Fruit fly (Drosophila melanogaster): ENCODE data around the gene Cp36.

The Cp36 gene

DNA sequence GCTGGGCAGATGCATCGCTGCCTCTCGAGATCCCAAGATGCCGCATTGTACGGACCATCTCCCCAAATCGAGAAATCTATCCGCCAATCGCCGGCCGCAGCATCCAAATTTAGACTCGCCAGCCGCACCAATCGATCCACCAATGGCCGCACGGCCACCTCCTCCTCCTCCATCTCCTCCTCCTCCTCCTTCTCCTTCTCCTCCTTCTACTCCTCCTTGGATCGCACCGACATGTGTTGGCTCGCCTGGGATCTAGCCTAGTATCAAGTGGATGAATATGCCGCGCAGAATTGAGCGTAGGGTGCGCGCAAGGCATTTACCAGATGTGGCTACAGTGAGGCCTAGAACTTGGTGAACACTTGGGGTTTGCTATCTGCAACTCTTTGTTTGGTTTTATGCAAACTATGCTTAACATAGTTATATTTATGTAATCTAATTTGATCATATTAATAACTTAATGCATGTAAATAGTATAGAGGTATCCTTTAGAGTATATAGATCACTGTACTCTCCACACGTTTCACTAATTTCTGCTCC lies 24.0 kb upstream of the Cp36 start, which contains the start of gene org-1:
Gene org-1 (minus strand): TSS at position 51 of the 537 bp plus-strand sequence.
- TF ChIP-seq rgr (GFP tag; optimal IDR thresholded peaks at IDR 0.05) (peak; percentile 76), Dif (GFP tag; optimal IDR thresholded peaks at IDR 0.05; ENCODE audit: partially characterized antibody) (no peak), OdsH (GFP tag; optimal IDR thresholded peaks at IDR 0.05) (peak; percentile 69), Mio (GFP tag; optimal IDR thresholded peaks at IDR 0.05) (no peak), pan (optimal IDR thresholded peaks at IDR 0.05) (no peak), HLH106 (tag; optimal IDR thresholded peaks at IDR 0.05) (peak; percentile 77), Rel (GFP tag; optimal IDR thresholded peaks at IDR 0.05) (no peak), Rel (tag; optimal IDR thresholded peaks at IDR 0.05) (peak; percentile 19), usp (GFP tag; optimal IDR thresholded peaks at IDR 0.05) (no peak), tai (GFP tag; optimal IDR thresholded peaks at IDR 0.05) (peak; percentile 16), Vsx2 (GFP tag; optimal IDR thresholded peaks at IDR 0.05; ENCODE audit: partially characterized antibody) (no peak), Hr78 (GFP tag; optimal IDR thresholded peaks at IDR 0.05) (no peak), jim (GFP tag; optimal IDR thresholded peaks at IDR 0.05) (no peak), Sp1 (GFP tag; optimal IDR thresholded peaks at IDR 0.05) (peak; percentile 66), sv (GFP tag; optimal IDR thresholded peaks at IDR 0.05) (peak; percentile 79), dl (GFP tag; optimal IDR thresholded peaks at IDR 0.05; ENCODE audit: insufficient read depth in 1 of 2, partially characterized antibody in 2 of 2) (no peak), lola (GFP tag; optimal IDR thresholded peaks at IDR 0.05) (no peak), ey (GFP tag; optimal IDR thresholded peaks at IDR 0.05) (peak; percentile 74), fru (GFP tag; optimal IDR thresholded peaks at IDR 0.05) (peak; percentile 67), CG9705 (GFP tag; optimal IDR thresholded peaks at IDR 0.05) (peak; percentile 62), foxo (GFP tag; optimal IDR thresholded peaks at IDR 0.05) (peak in 1 of 2 experiments; percentile 81), Hnf4 (GFP tag; optimal IDR thresholded peaks at IDR 0.05) (peak; percentile 71), Abd-B (GFP tag; optimal IDR thresholded peaks at IDR 0.05) (no peak), psq (GFP tag; optimal IDR thresholded peaks at IDR 0.05) (peak; percentile 61), Hr83 (GFP tag; optimal IDR thresholded peaks at IDR 0.05; ENCODE audit: poor library complexity, severe bottlenecking) (no peak), woc (GFP tag; optimal IDR thresholded peaks at IDR 0.05) (peak; percentile 26), dsf (GFP tag; optimal IDR thresholded peaks at IDR 0.05; ENCODE audit: borderline replicate concordance) (no peak), br (GFP tag; optimal IDR thresholded peaks at IDR 0.05) (peak; percentile 60), CG32264 (GFP tag; optimal IDR thresholded peaks at IDR 0.05) (no peak), GATAd (GFP tag; optimal IDR thresholded peaks at IDR 0.05) (no peak), sage (GFP tag; optimal IDR thresholded peaks at IDR 0.05) (peak; percentile 43), Myc (optimal IDR thresholded peaks at IDR 0.05) (no peak), dmrt93B (GFP tag; optimal IDR thresholded peaks at IDR 0.05) (peak; percentile 56), h (GFP tag; optimal IDR thresholded peaks at IDR 0.05) (peak; percentile 77), brk (GFP tag; optimal IDR thresholded peaks at IDR 0.05) (peak; percentile 4)

DNA sequence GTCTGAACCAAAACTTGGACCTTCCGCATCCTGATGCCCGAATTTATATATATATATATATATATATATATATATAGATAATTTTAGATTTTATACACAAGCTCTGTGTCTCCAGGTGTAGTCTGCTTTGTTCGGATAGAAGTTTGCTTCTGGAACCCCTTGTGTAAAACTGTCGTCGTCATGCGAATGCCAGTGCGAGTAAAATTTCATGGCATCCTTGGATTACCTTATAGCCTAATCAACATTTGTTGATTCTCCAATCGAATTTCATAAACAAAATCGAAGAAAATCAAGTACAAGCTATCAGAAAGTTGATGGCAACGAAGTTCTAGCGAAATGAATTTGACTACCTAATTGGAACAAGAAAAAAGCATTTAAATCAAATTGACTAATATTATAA lies 21.6 kb upstream of the Cp36 start, which contains the start of gene CG32713:
Gene CG32713 (minus strand): TSS at position 101 of the 400 bp plus-strand sequence.
- TF ChIP-seq br (GFP tag; optimal IDR thresholded peaks at IDR 0.05) (no peak), dmrt93B (GFP tag; optimal IDR thresholded peaks at IDR 0.05) (no peak), CrebA (GFP tag; optimal IDR thresholded peaks at IDR 0.05; ENCODE audit: borderline replicate concordance) (no peak), Abd-B (GFP tag; optimal IDR thresholded peaks at IDR 0.05) (no peak), Hr83 (GFP tag; optimal IDR thresholded peaks at IDR 0.05; ENCODE audit: poor library complexity, severe bottlenecking) (no peak), sv (GFP tag; optimal IDR thresholded peaks at IDR 0.05) (no peak), Mio (GFP tag; optimal IDR thresholded peaks at IDR 0.05) (no peak), N (GFP tag; optimal IDR thresholded peaks at IDR 0.05) (no peak), pan (optimal IDR thresholded peaks at IDR 0.05) (no peak), Hr78 (GFP tag; optimal IDR thresholded peaks at IDR 0.05) (no peak), Sp1 (GFP tag; optimal IDR thresholded peaks at IDR 0.05) (no peak), h (GFP tag; optimal IDR thresholded peaks at IDR 0.05) (no peak), Hnf4 (GFP tag; optimal IDR thresholded peaks at IDR 0.05) (no peak), rgr (GFP tag; optimal IDR thresholded peaks at IDR 0.05) (no peak), brk (GFP tag; optimal IDR thresholded peaks at IDR 0.05) (no peak), dsf (GFP tag; optimal IDR thresholded peaks at IDR 0.05; ENCODE audit: borderline replicate concordance) (no peak), CG32264 (GFP tag; optimal IDR thresholded peaks at IDR 0.05) (no peak), usp (GFP tag; optimal IDR thresholded peaks at IDR 0.05) (no peak)
